Worm (Caenorhabditis elegans): ENCODE measurements around the gene F20G2.3.
A peak's percentile ranks its signal among the peaks of the same experiment; 100 is the strongest.

The F20G2.3 gene

DNA sequence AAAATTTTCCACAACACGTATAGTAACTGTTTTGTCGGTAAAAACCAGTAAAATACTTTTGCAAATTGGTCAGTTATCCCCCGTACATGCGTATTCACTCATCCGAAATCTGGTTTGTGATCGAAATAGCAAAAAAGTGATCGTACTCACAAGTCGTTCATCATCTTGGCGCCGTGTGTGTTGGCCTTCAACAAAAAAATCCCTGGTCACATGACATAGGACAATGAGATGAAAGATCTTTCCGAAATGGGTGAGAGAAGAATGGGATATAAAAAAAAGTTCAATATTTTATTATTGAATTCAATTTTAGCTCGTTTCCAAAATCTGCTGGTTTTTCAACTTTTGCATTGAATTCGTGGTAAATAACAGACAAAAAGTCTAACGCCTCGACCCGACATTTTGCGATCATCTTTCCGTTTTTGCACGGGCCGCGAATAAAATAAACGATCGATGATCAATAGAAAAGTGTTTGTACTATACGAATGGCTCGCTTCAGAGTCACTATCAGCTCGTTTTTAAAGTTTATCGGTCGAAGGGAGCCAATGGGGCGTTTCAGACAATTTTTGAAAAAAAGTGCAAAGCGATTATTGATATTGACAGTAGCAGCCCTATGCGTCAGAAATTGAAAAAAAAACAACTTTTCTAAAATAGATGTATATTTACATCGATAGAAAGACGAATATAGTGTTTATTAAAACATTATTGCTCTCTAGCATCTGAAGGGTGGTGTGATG is 19.8 kb upstream of the F20G2.3 start (continued):
- TF ChIP-seq pax-3 (tag; optimal IDR thresholded peaks at IDR 0.05), result no peak
- TF ChIP-seq rnt-1 (tag; optimal IDR thresholded peaks at IDR 0.05), result peak; percentile 54
- no peak for TF ChIP-seq fkh-8 (tag; optimal IDR thresholded peaks at IDR 0.05)
- TF ChIP-seq efl-3 (GFP tag; optimal IDR thresholded peaks at IDR 0.05), result no peak
- TF ChIP-seq fkh-4 (tag; optimal IDR thresholded peaks at IDR 0.05; ENCODE audit: borderline replicate concordance), result no peak
- no peak for TF ChIP-seq ztf-11 (tag; optimal IDR thresholded peaks at IDR 0.05)
- no peak for TF ChIP-seq hlh-17 (GFP tag; optimal IDR thresholded peaks at IDR 0.05; ENCODE audit: borderline replicate concordance)
- no peak for TF ChIP-seq nhr-77 (tag; optimal IDR thresholded peaks at IDR 0.05)
- TF ChIP-seq elt-2 (tag; optimal IDR thresholded peaks at IDR 0.05), result peak; percentile 23
- TF ChIP-seq fos-1 (tag; optimal IDR thresholded peaks at IDR 0.05), result no peak
- TF ChIP-seq nhr-19 (GFP tag; conservative IDR thresholded peaks at IDR 0.05), result peak; percentile 69
- no peak for TF ChIP-seq xbp-1 (tag; optimal IDR thresholded peaks at IDR 0.05)
- no peak for TF ChIP-seq lin-13 (GFP tag; optimal IDR thresholded peaks at IDR 0.05)
- peak; percentile 23 for TF ChIP-seq ama-1 (optimal IDR thresholded peaks at IDR 0.05)
- TF ChIP-seq C34B4.2 (tag; optimal IDR thresholded peaks at IDR 0.05), result no peak
- TF ChIP-seq sox-4 (tag; optimal IDR thresholded peaks at IDR 0.05), result no peak
- no peak for TF ChIP-seq nhr-76 (tag; optimal IDR thresholded peaks at IDR 0.05)
- no peak for TF ChIP-seq ceh-8 (GFP tag; optimal IDR thresholded peaks at IDR 0.05)
- TF ChIP-seq F16B12.6 (tag; optimal IDR thresholded peaks at IDR 0.05), result no peak
- TF ChIP-seq snu-23 (GFP tag; optimal IDR thresholded peaks at IDR 0.05), result peak; percentile 67
- TF ChIP-seq unc-130 (tag; optimal IDR thresholded peaks at IDR 0.05), result peak; percentile 24
- no peak for TF ChIP-seq lin-15B (tag; optimal IDR thresholded peaks at IDR 0.05)
- no peak for TF ChIP-seq fkh-10 (GFP tag; optimal IDR thresholded peaks at IDR 0.05)
- peak; percentile 81 for TF ChIP-seq grh-1 (GFP tag; IDR thresholded peaks at IDR 0.05)
- TF ChIP-seq egl-13 (tag; optimal IDR thresholded peaks at IDR 0.05), result no peak
- TF ChIP-seq aha-1 (tag; optimal IDR thresholded peaks at IDR 0.05), result no peak
- no peak for TF ChIP-seq hlh-4 (tag; optimal IDR thresholded peaks at IDR 0.05)
- no peak for TF ChIP-seq nhr-84 (tag; optimal IDR thresholded peaks at IDR 0.05)
- TF ChIP-seq mep-1 (tag; optimal IDR thresholded peaks at IDR 0.05), result peak; percentile 51
- TF ChIP-seq dpl-1 (GFP tag; optimal IDR thresholded peaks at IDR 0.05), result peak in 1 of 3 experiments; percentile 48
- no peak for TF ChIP-seq unc-62 (GFP tag; optimal IDR thresholded peaks at IDR 0.05)
- peak; percentile 95 for TF ChIP-seq nhr-85 (tag)
- TF ChIP-seq lin-35 (GFP tag; optimal IDR thresholded peaks at IDR 0.05), result peak in 1 of 2 experiments; percentile 34
- no peak for TF ChIP-seq alr-1 (tag; optimal IDR thresholded peaks at IDR 0.05; ENCODE audit: borderline replicate concordance)
- TF ChIP-seq hpl-2 (GFP tag; optimal IDR thresholded peaks at IDR 0.05), result no peak

DNA sequence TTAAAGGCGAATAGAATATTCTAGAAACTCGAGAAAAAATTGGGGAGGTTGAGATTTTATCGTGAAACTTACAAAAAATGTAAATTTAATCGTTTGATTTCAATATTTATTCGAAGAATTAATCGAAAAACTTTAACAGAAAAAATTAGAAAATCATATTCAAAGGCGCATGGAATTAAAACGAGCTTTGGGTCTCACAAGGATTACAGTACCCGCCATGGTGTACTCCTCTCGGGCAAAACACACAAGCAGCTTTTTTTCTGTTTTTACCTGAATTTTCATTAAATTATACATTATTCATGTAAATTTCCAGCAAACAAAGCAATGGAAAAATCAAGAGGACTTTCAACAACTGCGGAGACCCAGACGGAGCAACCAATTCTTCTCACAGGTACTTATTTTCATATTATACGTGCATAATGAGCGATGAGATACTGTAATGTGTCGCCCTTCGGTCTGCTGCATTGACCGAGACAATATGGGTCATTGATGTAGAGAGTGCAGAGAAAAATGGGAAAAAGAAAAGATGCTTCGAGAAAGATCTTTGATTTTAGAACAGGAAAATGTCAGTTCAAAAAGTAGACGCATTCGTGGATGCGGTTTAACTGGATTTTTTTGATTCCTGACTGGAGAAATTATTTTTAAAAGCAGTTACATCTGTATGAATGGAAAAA is 19.1 kb upstream of the F20G2.3 start, which contains the start of the genes F53C11.4 and F53C11.5:
F53C11.4 (minus strand) TSS at position 128 of the 674 bp plus-strand sequence.
F53C11.5 (plus strand) TSS at position 325 of the 674 bp plus-strand sequence.
- no peak for TF ChIP-seq zip-4 (GFP tag; optimal IDR thresholded peaks at IDR 0.05)
- TF ChIP-seq blmp-1 (tag; optimal IDR thresholded peaks at IDR 0.05), result peak; percentile 63
- no peak for TF ChIP-seq tlp-1 (tag; optimal IDR thresholded peaks at IDR 0.05)
- TF ChIP-seq mab-9 (GFP tag; IDR thresholded peaks at IDR 0.05), result no peak
- no peak for TF ChIP-seq fkh-4 (tag; optimal IDR thresholded peaks at IDR 0.05; ENCODE audit: borderline replicate concordance)
- peak; percentile 17 for TF ChIP-seq snu-23 (GFP tag; optimal IDR thresholded peaks at IDR 0.05)
- TF ChIP-seq ceh-88 (GFP tag; IDR thresholded peaks at IDR 0.05), result no peak
- TF ChIP-seq jun-1 (tag; optimal IDR thresholded peaks at IDR 0.05), result peak; percentile 30
- TF ChIP-seq lsy-2 (tag; optimal IDR thresholded peaks at IDR 0.05), result peak; percentile 53 to 81
- peak; percentile 2 for TF ChIP-seq dsc-1 (tag; optimal IDR thresholded peaks at IDR 0.05)
- no peak for TF ChIP-seq egl-13 (tag; optimal IDR thresholded peaks at IDR 0.05)
- no peak for TF ChIP-seq fkh-8 (tag; optimal IDR thresholded peaks at IDR 0.05)
- TF ChIP-seq unc-62 (GFP tag; optimal IDR thresholded peaks at IDR 0.05), result no peak
- TF ChIP-seq sox-4 (tag; optimal IDR thresholded peaks at IDR 0.05), result no peak
- no peak for TF ChIP-seq pag-3 (tag; optimal IDR thresholded peaks at IDR 0.05; ENCODE audit: borderline replicate concordance, insufficient read depth)
- peak; percentile 2 for TF ChIP-seq unc-86 (tag; optimal IDR thresholded peaks at IDR 0.05)
- peak in 1 of 2 experiments; percentile 23 for TF ChIP-seq ztf-11 (tag; optimal IDR thresholded peaks at IDR 0.05)
- TF ChIP-seq skn-1 (tag; optimal IDR thresholded peaks at IDR 0.05), result peak; percentile 10
- no peak for TF ChIP-seq zag-1 (tag; optimal IDR thresholded peaks at IDR 0.05)
- TF ChIP-seq snpc-4 (tag; optimal IDR thresholded peaks at IDR 0.05), result no peak
- peak; percentile 34 for TF ChIP-seq rnt-1 (tag; optimal IDR thresholded peaks at IDR 0.05)
- no peak for TF ChIP-seq nhr-71 (tag; optimal IDR thresholded peaks at IDR 0.05)
- TF ChIP-seq nhr-20 (tag; optimal IDR thresholded peaks at IDR 0.05), result peak; percentile 49
- TF ChIP-seq lin-13 (GFP tag; optimal IDR thresholded peaks at IDR 0.05), result no peak
